Worm (Caenorhabditis elegans): ENCODE measurements around the gene R11G10.4.

DNA sequence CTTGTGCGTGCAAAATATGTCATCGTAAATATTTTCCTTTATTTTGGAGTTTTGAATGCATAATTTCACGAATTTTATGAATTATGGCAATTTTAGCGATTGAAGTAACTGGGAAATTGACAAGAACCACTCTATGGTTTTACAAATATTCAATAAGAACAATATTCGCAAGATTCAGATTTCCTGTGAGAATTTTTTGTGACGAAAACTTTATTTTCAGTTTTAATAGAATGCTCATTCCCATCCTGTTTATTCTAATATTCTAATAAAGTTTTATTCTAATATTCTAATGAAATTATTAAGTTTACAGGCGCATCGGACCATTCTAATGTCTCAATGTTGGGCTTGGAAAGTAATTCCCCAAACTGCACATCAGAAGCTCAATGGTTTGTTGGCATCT, 16.8 kb downstream of the R11G10.4 start, which contains the start of gene R11G10.3:
- TF ChIP-seq nhr-76 (tag; optimal IDR thresholded peaks at IDR 0.05) (no peak), snpc-4 (tag; optimal IDR thresholded peaks at IDR 0.05) (no peak)
